Fruit fly (Drosophila melanogaster): ENCODE data around the gene Rcd7.

Gene Rcd7

dm6 chr3L:19516547-19516946 is 28.4 kb upstream of the Rcd7 start (continued):
- TF ChIP-seq CG31224 (GFP tag; IDR thresholded peaks at IDR 0.05) (peak; percentile 84), Nf-YA (GFP tag; IDR thresholded peaks at IDR 0.05) (peak; percentile 79), Hr3 (GFP tag; optimal IDR thresholded peaks at IDR 0.05) (peak; percentile 89), dan (GFP tag; IDR thresholded peaks at IDR 0.05) (peak; percentile 43; the same call in 1 of the 2 replicates), Atf6 (GFP tag; IDR thresholded peaks at IDR 0.05) (peak; percentile 69), slou (GFP tag; optimal IDR thresholded peaks at IDR 0.05) (peak; percentile 96), Ets97D (GFP tag; optimal IDR thresholded peaks at IDR 0.05) (peak; percentile 100), Hr78 (GFP tag; optimal IDR thresholded peaks at IDR 0.05) (no peak), vfl (GFP tag; optimal IDR thresholded peaks at IDR 0.05) (peak; percentile 84), bcd (GFP tag; optimal IDR thresholded peaks at IDR 0.05) (peak; percentile 97), MBD-R2 (GFP tag; IDR thresholded peaks at IDR 0.05) (peak; percentile 74), CG3407 (GFP tag; optimal IDR thresholded peaks at IDR 0.05) (peak; percentile 86), Usf (GFP tag; optimal IDR thresholded peaks at IDR 0.05) (peak; percentile 70), Ets65A (GFP tag) (peak; percentile 100), Antp (GFP tag; optimal IDR thresholded peaks at IDR 0.05) (peak; percentile 94), CG34422 (GFP tag; IDR thresholded peaks at IDR 0.05) (peak; percentile 94), CG13287 (GFP tag; IDR thresholded peaks at IDR 0.05; ENCODE audit: partially characterized antibody) (peak; percentile 59; the same call in 1 of the 2 replicates), CG6765 (GFP tag; optimal IDR thresholded peaks at IDR 0.05) (peak; percentile 90), CG2116 (GFP tag; optimal IDR thresholded peaks at IDR 0.05) (peak; percentile 65), C15 (GFP tag; IDR thresholded peaks at IDR 0.05) (peak; percentile 89), CG13894 (tag; optimal IDR thresholded peaks at IDR 0.05) (peak; percentile 78), CG1233 (GFP tag; optimal IDR thresholded peaks at IDR 0.05) (peak; percentile 92), Tbp (GFP tag; optimal IDR thresholded peaks at IDR 0.05) (no peak), CG11398 (GFP tag; optimal IDR thresholded peaks at IDR 0.05) (peak; percentile 50), HLHmδ (GFP tag; optimal IDR thresholded peaks at IDR 0.05) (peak; percentile 74), CG3281 (GFP tag; optimal IDR thresholded peaks at IDR 0.05) (peak; percentile 86), CG11696 (GFP tag; IDR thresholded peaks at IDR 0.05) (peak; percentile 63), Eip74EF (GFP tag; optimal IDR thresholded peaks at IDR 0.05) (no peak), vnd (GFP tag; IDR thresholded peaks at IDR 0.05; ENCODE audit: partially characterized antibody) (peak; percentile 49; the same call in 2 of the 3 replicates), CG31365 (tag; optimal IDR thresholded peaks at IDR 0.05) (peak; percentile 98), ab (GFP tag; optimal IDR thresholded peaks at IDR 0.05) (peak; percentile 59), Sin3A (optimal IDR thresholded peaks at IDR 0.05) (no peak), CG6791 (GFP tag; IDR thresholded peaks at IDR 0.05; ENCODE audit: partially characterized antibody) (peak; percentile 75), CG30431 (GFP tag; optimal IDR thresholded peaks at IDR 0.05) (peak; percentile 91), br (optimal IDR thresholded peaks at IDR 0.05) (no peak), wek (GFP tag; optimal IDR thresholded peaks at IDR 0.05) (peak; percentile 76), Fer3 (tag; optimal IDR thresholded peaks at IDR 0.05) (peak; percentile 89), CG10321 (GFP tag; IDR thresholded peaks at IDR 0.05) (peak; percentile 74), CG15479 (GFP tag; optimal IDR thresholded peaks at IDR 0.05) (no peak), CG18262 (tag; optimal IDR thresholded peaks at IDR 0.05) (peak; percentile 76), CG34224 (GFP tag; IDR thresholded peaks at IDR 0.05; ENCODE audit: partially characterized antibody) (no peak), CG18764 (GFP tag; optimal IDR thresholded peaks at IDR 0.05) (peak; percentile 89), E2f1 (GFP tag; IDR thresholded peaks at IDR 0.05) (peak; percentile 88), CG32767 (GFP tag; IDR thresholded peaks at IDR 0.05) (peak; percentile 65), CG1832 (GFP tag; optimal IDR thresholded peaks at IDR 0.05) (no peak), HmgD (GFP tag; optimal IDR thresholded peaks at IDR 0.05) (peak; percentile 97), CG6813 (GFP tag; optimal IDR thresholded peaks at IDR 0.05) (peak; percentile 76), CG12236 (GFP tag; optimal IDR thresholded peaks at IDR 0.05) (peak; percentile 78), sim (GFP tag; IDR thresholded peaks at IDR 0.05) (peak; percentile 50), onecut (GFP tag; IDR thresholded peaks at IDR 0.05) (peak; percentile 87), gsb-n (tag; optimal IDR thresholded peaks at IDR 0.05) (peak; percentile 78)

Measured in whole organism, embryonic.